Worm (Caenorhabditis elegans) whole organism, L2 larva: ENCODE data around the gene gcy-33.
A peak's percentile ranks its signal among the peaks of the same experiment; 100 is the strongest.

Experiments used
- C34F6.9 ChIP-seq: fragments of 150-350 bp; optimal IDR thresholded peaks from 2 replicates; lab custom pipeline; 2014; ENCODE audit warnings: missing biosample characterization, missing genetic modification characterization
- F13H6.1 ChIP-seq: sonication (generic microtip); optimal IDR thresholded peaks from 2 replicates; lab custom pipeline; 2016; ENCODE audit warnings: missing genetic modification characterization, missing compliant biosample characterization
- R02D3.7 ChIP-seq: fragments of 150-350 bp; optimal IDR thresholded peaks from 2 replicates; lab custom pipeline; 2014; ENCODE audit warnings: missing biosample characterization, missing genetic modification characterization
- ZK546.5 ChIP-seq: sonication (generic microtip); optimal IDR thresholded peaks from 2 replicates; lab custom pipeline; 2017; ENCODE audit warnings: missing biosample characterization, missing genetic modification characterization
- blmp-1 ChIP-seq: sonication (generic microtip); optimal IDR thresholded peaks from 2 replicates; lab custom pipeline; 2017; ENCODE audit warnings: missing genetic modification characterization, mild to moderate bottlenecking, missing compliant biosample characterization, antibody characterized with exemption, moderate library complexity; ENCODE audit not compliant: insufficient read depth
- ceh-16 ChIP-seq: fragments of 150-350 bp; optimal IDR thresholded peaks from 2 replicates; lab custom pipeline; 2014; ENCODE audit warnings: missing biosample characterization, missing genetic modification characterization
- crh-2 ChIP-seq: sonication (generic microtip); optimal IDR thresholded peaks from 2 replicates; lab custom pipeline; 2017; ENCODE audit warnings: missing biosample characterization, missing genetic modification characterization
- dmd-4 ChIP-seq: sonication (generic microtip); optimal IDR thresholded peaks from 2 replicates; lab custom pipeline; 2017; ENCODE audit warnings: missing biosample characterization, missing genetic modification characterization
- egl-27 ChIP-seq: sonication (generic microtip); optimal IDR thresholded peaks from 3 replicates; lab custom pipeline; 2017; ENCODE audit warnings: missing biosample characterization, missing genetic modification reagents, missing genetic modification characterization
- elt-1 ChIP-seq: fragments of 150-350 bp; optimal IDR thresholded peaks from 2 replicates; lab custom pipeline; 2014; ENCODE audit warnings: missing biosample characterization, missing genetic modification characterization
- fos-1 ChIP-seq: fragments of 150-350 bp; optimal IDR thresholded peaks from 2 replicates; lab custom pipeline; 2014; ENCODE audit warnings: missing biosample characterization, missing genetic modification characterization
- gmeb-1 ChIP-seq: fragments of 150-350 bp; optimal IDR thresholded peaks from 2 replicates; lab custom pipeline; 2014; ENCODE audit warnings: missing biosample characterization, missing genetic modification characterization
- lin-11 ChIP-seq: fragments of 150-350 bp; sonication (generic microtip); optimal IDR thresholded peaks from 2 replicates; lab custom pipeline; 2014; ENCODE audit warnings: missing biosample characterization, missing genetic modification characterization, inconsistent platforms, mixed read lengths
- lin-13 ChIP-seq: fragments of 150-350 bp; optimal IDR thresholded peaks from 2 replicates; lab custom pipeline; 2014; ENCODE audit warnings: missing biosample characterization, missing genetic modification reagents, missing genetic modification characterization
- lin-39 ChIP-seq: fragments of 150-350 bp; optimal IDR thresholded peaks from 2 replicates; lab custom pipeline; 2014; ENCODE audit warnings: missing biosample characterization, missing genetic modification reagents, missing genetic modification characterization
- lsy-2 ChIP-seq, 2 experiments: fragments of 150-350 bp in 1 of 2; sonication (generic microtip) in 1 of 2; optimal IDR thresholded peaks; 2 replicates each; lab custom pipeline; 2014 to 2017; ENCODE audit warnings: missing biosample characterization in 2 of 2, missing genetic modification characterization in 2 of 2
- mab-5 ChIP-seq: fragments of 150-350 bp; optimal IDR thresholded peaks from 2 replicates; lab custom pipeline; 2014; ENCODE audit warnings: missing biosample characterization, missing genetic modification characterization
- mdl-1 ChIP-seq, 2 experiments: fragments of 150-350 bp in 1 of 2; sonication (generic microtip) in 1 of 2; optimal IDR thresholded peaks; 2 replicates each; lab custom pipeline; 2017; ENCODE audit warnings: missing biosample characterization in 2 of 2, missing genetic modification characterization in 2 of 2
- nhr-12 ChIP-seq: fragments of 150-350 bp; optimal IDR thresholded peaks from 2 replicates; lab custom pipeline; 2014; ENCODE audit warnings: missing biosample characterization, missing genetic modification characterization
- nhr-129 ChIP-seq: fragments of 150-350 bp; optimal IDR thresholded peaks from 2 replicates; lab custom pipeline; 2014; ENCODE audit warnings: missing biosample characterization, missing genetic modification characterization
- nhr-21 ChIP-seq: fragments of 150-350 bp; optimal IDR thresholded peaks from 2 replicates; lab custom pipeline; 2014; ENCODE audit warnings: missing biosample characterization, missing genetic modification characterization
- nhr-23 ChIP-seq: fragments of 150-350 bp; optimal IDR thresholded peaks from 2 replicates; lab custom pipeline; 2014; ENCODE audit warnings: missing biosample characterization, missing genetic modification reagents, missing genetic modification characterization
- nhr-237 ChIP-seq: fragments of 150-350 bp; optimal IDR thresholded peaks from 2 replicates; lab custom pipeline; 2014; ENCODE audit warnings: missing biosample characterization, missing genetic modification characterization
- nhr-77 ChIP-seq: fragments of 150-350 bp; optimal IDR thresholded peaks from 2 replicates; lab custom pipeline; 2014; ENCODE audit warnings: missing biosample characterization, missing genetic modification characterization
- peb-1 ChIP-seq: fragments of 150-350 bp; optimal IDR thresholded peaks from 2 replicates; lab custom pipeline; 2014; ENCODE audit warnings: missing biosample characterization, missing genetic modification characterization
- sem-4 ChIP-seq: fragments of 150-350 bp; optimal IDR thresholded peaks from 2 replicates; lab custom pipeline; 2014; ENCODE audit warnings: missing biosample characterization, missing genetic modification reagents, missing genetic modification characterization
- skn-1 ChIP-seq: sonication (generic microtip); optimal IDR thresholded peaks from 2 replicates; lab custom pipeline; 2017; ENCODE audit warnings: missing biosample characterization, missing genetic modification characterization
- sma-3 ChIP-seq: sonication (generic microtip); optimal IDR thresholded peaks from 2 replicates; lab custom pipeline; 2016; ENCODE audit warnings: missing genetic modification reagents, missing genetic modification characterization, missing compliant biosample characterization
- sma-9 ChIP-seq, 2 experiments: fragments of 150-350 bp in 1 of 2; sonication (generic microtip) in 1 of 2; optimal IDR thresholded peaks; 2 replicates each; lab custom pipeline; 2014 to 2016; ENCODE audit warnings: missing genetic modification characterization in 2 of 2, mild to moderate bottlenecking in 1 of 2, missing biosample characterization in 1 of 2, missing compliant biosample characterization in 1 of 2, missing genetic modification reagents in 1 of 2, moderate library complexity in 1 of 2
- snpc-4 ChIP-seq: fragments of 150-350 bp; optimal IDR thresholded peaks from 2 replicates; lab custom pipeline; 2014; ENCODE audit warnings: missing biosample characterization, missing genetic modification characterization
- unc-39 ChIP-seq: fragments of 150-350 bp; optimal IDR thresholded peaks from 2 replicates; lab custom pipeline; 2014; ENCODE audit warnings: missing biosample characterization, missing genetic modification characterization
- unc-55 ChIP-seq: fragments of 150-350 bp; sonication (generic microtip); optimal IDR thresholded peaks from 3 replicates; lab custom pipeline; 2014; ENCODE audit warnings: missing biosample characterization, missing genetic modification reagents, missing genetic modification characterization
- unc-62 ChIP-seq: fragments of 150-350 bp; optimal IDR thresholded peaks from 2 replicates; lab custom pipeline; 2014; ENCODE audit warnings: missing biosample characterization, missing genetic modification reagents, missing genetic modification characterization
- zag-1 ChIP-seq: fragments of 150-350 bp; optimal IDR thresholded peaks from 2 replicates; lab custom pipeline; 2014; ENCODE audit warnings: missing biosample characterization, missing genetic modification characterization
- ztf-1 ChIP-seq: fragments of 200-800 bp; sonication (Bioruptor generic); conservative IDR thresholded peaks from 2 replicates; pipeline ENCODE4 v1.3.6; 2022; ENCODE audit warnings: missing genetic modification characterization, missing compliant biosample characterization
- ztf-4 ChIP-seq: fragments of 150-350 bp; optimal IDR thresholded peaks from 2 replicates; lab custom pipeline; 2014; ENCODE audit warnings: missing biosample characterization, missing genetic modification characterization

The gcy-33 gene

DNA sequence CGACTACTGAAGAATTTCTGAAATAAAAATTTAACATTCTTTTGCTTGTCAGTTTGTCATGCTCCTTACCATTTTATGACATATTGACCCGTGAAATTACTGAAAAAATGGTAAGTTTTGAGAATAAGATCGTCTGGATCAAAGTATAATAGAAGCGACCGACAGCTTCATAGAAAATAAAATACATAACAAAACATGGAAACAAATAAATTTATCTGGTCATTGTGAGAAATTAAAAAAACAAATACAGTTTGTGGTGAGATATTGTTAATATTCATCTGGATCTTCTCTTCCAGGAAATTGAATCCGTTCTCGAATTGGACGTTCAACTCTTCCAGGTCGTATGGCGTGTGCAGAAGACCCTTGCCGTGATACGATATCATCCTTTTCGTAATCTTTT lies 30.5 kb upstream of the gcy-33 start, which contains the start of gene pkc-1:
pkc-1 (minus strand) TSS at position 101 of the 400 bp plus-strand sequence.
- TF ChIP-seq sma-9 (GFP tag; optimal IDR thresholded peaks at IDR 0.05; lab: Kevin White, UChicago) (no peak), sma-9 (tag; optimal IDR thresholded peaks at IDR 0.05; lab: Kevin White, UChicago) (no peak), mdl-1 (tag; optimal IDR thresholded peaks at IDR 0.05; lab: Kevin White, UChicago) (no peak), sem-4 (no peak), blmp-1 (no peak), lsy-2 (tag; optimal IDR thresholded peaks at IDR 0.05; lab: Kevin White, UChicago) (no peak), nhr-12 (no peak), nhr-237 (tag; lab: Kevin White, UChicago) (no peak), crh-2 (tag; lab: Kevin White, UChicago) (no peak), unc-39 (tag; lab: Kevin White, UChicago) (no peak), peb-1 (no peak), lin-39 (no peak), ZK546.5 (no peak), gmeb-1 (tag; lab: Kevin White, UChicago) (no peak)
- TF ChIP-seq, all 48 proteins: peak for 0

DNA sequence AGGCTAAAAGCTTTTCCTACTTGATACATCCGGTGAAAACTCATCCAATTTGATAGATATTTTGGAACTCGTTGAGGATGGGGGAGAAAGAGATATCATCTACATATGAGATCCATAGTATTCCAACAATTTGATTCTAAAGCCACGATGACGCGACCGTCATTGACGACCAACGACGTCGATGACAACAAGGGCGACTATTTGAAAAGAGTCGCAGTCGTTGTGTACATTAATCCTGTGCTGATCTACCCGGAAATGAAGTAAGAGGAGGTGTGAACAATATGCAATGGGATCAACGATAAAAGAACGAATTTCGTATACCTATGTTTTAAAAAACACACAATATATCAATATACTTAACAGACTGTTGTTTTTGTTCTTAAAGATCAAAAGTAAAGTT lies 26.6 kb upstream of the gcy-33 start:
- TF ChIP-seq lin-13 (GFP tag; lab: Kevin White, UChicago) (no peak), nhr-12 (no peak), unc-55 (GFP tag; lab: Kevin White, UChicago) (no peak), fos-1 (tag; lab: Kevin White, UChicago) (no peak), R02D3.7 (no peak), elt-1 (tag; lab: Kevin White, UChicago) (no peak), unc-39 (tag; lab: Kevin White, UChicago) (no peak), ZK546.5 (no peak), lin-39 (no peak), nhr-77 (tag; lab: Kevin White, UChicago) (no peak), sem-4 (no peak), egl-27 (tag; lab: Kevin White, UChicago) (no peak), zag-1 (no peak), skn-1 (tag; lab: Kevin White, UChicago) (no peak), nhr-21 (tag; lab: Kevin White, UChicago) (no peak), lin-11 (tag; lab: Kevin White, UChicago) (no peak), nhr-237 (tag; lab: Kevin White, UChicago) (no peak), dmd-4 (no peak)

DNA sequence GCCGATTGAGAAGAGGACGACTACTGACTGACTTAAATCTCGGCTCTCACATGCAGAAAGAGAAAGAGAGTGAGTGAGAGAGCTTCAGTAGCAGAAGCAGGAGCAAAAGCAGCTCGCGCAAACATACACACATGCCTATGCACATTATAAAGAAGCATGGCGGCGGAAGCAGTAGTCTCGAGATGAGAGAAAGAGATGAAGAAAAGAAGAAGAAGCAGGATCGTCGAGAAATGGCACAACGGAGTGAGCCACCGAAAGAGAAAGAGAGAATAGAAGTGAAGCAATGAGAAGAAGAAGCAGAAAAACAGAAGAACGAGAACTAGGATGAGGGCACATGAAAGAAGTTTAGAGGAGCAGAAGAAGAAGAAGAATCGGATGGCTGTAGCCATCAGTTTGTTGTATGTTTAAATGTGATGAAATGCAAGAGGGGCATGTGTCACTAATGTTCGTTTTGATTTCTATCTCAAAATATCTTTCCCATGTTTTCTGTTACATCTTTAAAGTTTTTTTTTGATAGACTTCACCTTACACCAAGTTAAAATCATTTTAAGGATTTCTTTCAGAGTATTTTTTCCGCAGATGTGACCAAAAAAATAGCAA lies 25.4 kb upstream of the gcy-33 start:
- TF ChIP-seq ztf-1 (no peak), ZK546.5 (no peak), nhr-12 (no peak), C34F6.9 (tag; lab: Kevin White, UChicago) (peak; percentile 76), peb-1 (no peak), sma-9 (GFP tag; optimal IDR thresholded peaks at IDR 0.05; lab: Kevin White, UChicago) (peak; percentile 29), sma-9 (tag; optimal IDR thresholded peaks at IDR 0.05; lab: Kevin White, UChicago) (no peak), ztf-4 (no peak), unc-55 (GFP tag; lab: Kevin White, UChicago) (peak; percentile 56), mdl-1 (tag; optimal IDR thresholded peaks at IDR 0.05; lab: Kevin White, UChicago) (peak; percentile 61 to 77), nhr-23 (no peak), unc-62 (GFP tag; lab: Kevin White, UChicago) (no peak), crh-2 (tag; lab: Kevin White, UChicago) (peak; percentile 41), lsy-2 (tag; optimal IDR thresholded peaks at IDR 0.05; lab: Kevin White, UChicago) (peak in 1 of 2 experiments; percentile 56), sma-3 (GFP tag; lab: Kevin White, UChicago) (no peak), F13H6.1 (tag; lab: Kevin White, UChicago) (peak; percentile 48), nhr-21 (tag; lab: Kevin White, UChicago) (no peak), ceh-16 (tag; lab: Kevin White, UChicago) (no peak), snpc-4 (tag; lab: Kevin White, UChicago) (peak; percentile 15), mab-5 (tag; lab: Kevin White, UChicago) (peak; percentile 7), lin-11 (tag; lab: Kevin White, UChicago) (peak; percentile 56), gmeb-1 (tag; lab: Kevin White, UChicago) (no peak), nhr-129 (tag; lab: Kevin White, UChicago) (peak; percentile 75), zag-1 (peak; percentile 82), egl-27 (tag; lab: Kevin White, UChicago) (no peak), nhr-237 (tag; lab: Kevin White, UChicago) (no peak), nhr-77 (tag; lab: Kevin White, UChicago) (no peak)
